Fruit fly (Drosophila melanogaster) whole organism, embryonic: ENCODE results near the gene CG6094.

Experiments
- Ada2b ChIP-seq: fragments of 200-800 bp; sonication (Bioruptor generic); IDR thresholded peaks from 2 replicates; pipeline ENCODE4 v1.3.6; 2022; ENCODE audit warnings: missing biosample characterization, missing genetic modification characterization
- Aef1 ChIP-seq: fragments of 200-800 bp; sonication (Bioruptor generic); IDR thresholded peaks from 3 replicates; pipeline ENCODE4 v1.3.6; 2022; ENCODE audit warnings: missing biosample characterization, missing genetic modification characterization
- CG10147 ChIP-seq: fragments of 200-800 bp; sonication (Bioruptor generic); optimal IDR thresholded peaks from 2 replicates; lab custom pipeline; 2019; ENCODE audit warnings: missing biosample characterization, mild to moderate bottlenecking, missing genetic modification characterization, moderate library complexity
- CG10267 ChIP-seq: fragments of 200-800 bp; sonication (Bioruptor generic); optimal IDR thresholded peaks from 2 replicates; lab custom pipeline; 2018; ENCODE audit warnings: missing biosample characterization, mild to moderate bottlenecking, missing genetic modification characterization, moderate library complexity
- CG10366 ChIP-seq: fragments of 200-800 bp; sonication (Bioruptor generic); IDR thresholded peaks from 2 replicates; pipeline ENCODE4 v1.3.6; 2022; ENCODE audit warnings: missing biosample characterization, missing genetic modification characterization
- CG14710 ChIP-seq: fragments of 200-800 bp; sonication (Bioruptor generic); optimal IDR thresholded peaks from 3 replicates; lab custom pipeline; 2019; ENCODE audit warnings: missing biosample characterization, mild to moderate bottlenecking, missing genetic modification characterization, moderate library complexity
- CG14965 ChIP-seq: fragments of 200-800 bp; sonication (Bioruptor generic); optimal IDR thresholded peaks from 2 replicates; lab custom pipeline; 2016; ENCODE audit warnings: missing biosample characterization, missing genetic modification characterization, borderline replicate concordance
- CG2875 ChIP-seq: fragments of 200-800 bp; sonication (Bioruptor generic); optimal IDR thresholded peaks from 2 replicates; lab custom pipeline; 2017; ENCODE audit warnings: missing biosample characterization, mild to moderate bottlenecking, missing genetic modification characterization, missing genetic modification reagents
- CG30431 ChIP-seq: fragments of 200-800 bp; sonication (Bioruptor generic); optimal IDR thresholded peaks from 2 replicates; lab custom pipeline; 2017; ENCODE audit warnings: missing biosample characterization, missing genetic modification characterization
- CG32772 ChIP-seq: fragments of 200-800 bp; sonication (Bioruptor generic); IDR thresholded peaks from 2 replicates; pipeline ENCODE4 v1.3.6; 2022; ENCODE audit warnings: missing biosample characterization, missing genetic modification characterization
- CG4730 ChIP-seq: fragments of 200-800 bp; sonication (Bioruptor generic); IDR thresholded peaks from 2 replicates; pipeline ENCODE4 v1.3.6; 2022; ENCODE audit warnings: missing biosample characterization, missing genetic modification characterization
- CG4820 ChIP-seq: fragments of 200-800 bp; sonication (Bioruptor generic); optimal IDR thresholded peaks from 3 replicates; lab custom pipeline; 2016; ENCODE audit warnings: missing biosample characterization, missing genetic modification characterization
- CG4854 ChIP-seq: fragments of 200-800 bp; sonication (Bioruptor generic); optimal IDR thresholded peaks from 2 replicates; lab custom pipeline; 2016; ENCODE audit warnings: missing biosample characterization, missing genetic modification characterization, inconsistent platforms
- CG6689 ChIP-seq: fragments of 200-800 bp; sonication (Bioruptor generic); IDR thresholded peaks from 2 replicates; pipeline ENCODE4 v1.3.6; 2022; ENCODE audit warnings: missing biosample characterization, missing genetic modification characterization
- CG6791 ChIP-seq: fragments of 200-800 bp; sonication (Bioruptor generic); IDR thresholded peaks from 3 replicates; pipeline ENCODE4 v1.3.6; 2022; ENCODE audit warnings: missing biosample characterization, missing genetic modification characterization; ENCODE audit not compliant: partially characterized antibody
- CG8281 ChIP-seq: fragments of 200-800 bp; sonication (Bioruptor generic); optimal IDR thresholded peaks from 2 replicates; lab custom pipeline; 2018; ENCODE audit warnings: missing biosample characterization, mild to moderate bottlenecking, missing genetic modification characterization, moderate library complexity
- D ChIP-seq, 2 experiments: fragments of 200-800 bp in 1 of 2; fragments of >200 bp in 1 of 2; sonication (Bioruptor generic) in 1 of 2; optimal IDR thresholded peaks; 2 replicates in 1 of 2; 3 replicates in 1 of 2; lab custom pipeline; 2017; ENCODE audit warnings: mild to moderate bottlenecking in 1 of 2, missing biosample characterization in 1 of 2, missing genetic modification characterization in 1 of 2, missing genetic modification reagents in 1 of 2
- Dbx ChIP-seq: fragments of 200-800 bp; sonication (Bioruptor generic); IDR thresholded peaks from 3 replicates; pipeline ENCODE4 v1.3.6; 2022; ENCODE audit warnings: missing biosample characterization, missing genetic modification characterization
- Deaf1 ChIP-seq: fragments of 200-800 bp; optimal IDR thresholded peaks from 3 replicates; lab custom pipeline; 2019; ENCODE audit warnings: missing biosample characterization, mild to moderate bottlenecking, missing genetic modification characterization, moderate library complexity
- E2f1 ChIP-seq: fragments of 200-800 bp; sonication (Bioruptor generic); IDR thresholded peaks from 2 replicates; pipeline ENCODE4 v1.3.6; 2022; ENCODE audit warnings: missing biosample characterization, missing genetic modification characterization
- ERR ChIP-seq: fragments of 200-800 bp; sonication (Bioruptor generic); optimal IDR thresholded peaks from 2 replicates; lab custom pipeline; 2016; ENCODE audit warnings: missing biosample characterization, missing genetic modification characterization
- Gug ChIP-seq: fragments of 200-800 bp; sonication (Bioruptor generic); IDR thresholded peaks from 4 replicates; pipeline ENCODE4 v1.3.6; 2022; ENCODE audit warnings: missing biosample characterization, missing genetic modification characterization
- Mes4 ChIP-seq: fragments of 200-800 bp; sonication (Bioruptor generic); optimal IDR thresholded peaks from 2 replicates; lab custom pipeline; 2016; ENCODE audit warnings: missing biosample characterization, missing genetic modification characterization
- NfI ChIP-seq: fragments of 200-800 bp; sonication (Bioruptor generic); optimal IDR thresholded peaks from 3 replicates; lab custom pipeline; 2018; ENCODE audit warnings: missing biosample characterization, mild to moderate bottlenecking, missing genetic modification characterization, moderate library complexity
- ap ChIP-seq: fragments of 200-800 bp; sonication (Bioruptor generic); IDR thresholded peaks from 2 replicates; pipeline ENCODE4 v1.3.6; 2022; ENCODE audit warnings: missing biosample characterization, missing genetic modification characterization
- ash1 ChIP-seq: fragments of 200-800 bp; sonication (Bioruptor generic); optimal IDR thresholded peaks from 2 replicates; lab custom pipeline; 2018; ENCODE audit warnings: missing biosample characterization, mild to moderate bottlenecking, missing genetic modification characterization
- bab2 ChIP-seq: fragments of 200-800 bp; sonication (Bioruptor generic); optimal IDR thresholded peaks from 2 replicates; lab custom pipeline; 2016; ENCODE audit warnings: missing biosample characterization, missing genetic modification characterization
- bcd ChIP-seq: fragments of 200-800 bp; sonication (Bioruptor generic); optimal IDR thresholded peaks from 2 replicates; lab custom pipeline; 2017; ENCODE audit warnings: missing biosample characterization, mild to moderate bottlenecking, missing genetic modification characterization
- disco-r ChIP-seq: fragments of 200-800 bp; sonication (Bioruptor generic); optimal IDR thresholded peaks from 2 replicates; lab custom pipeline; 2016; ENCODE audit warnings: missing biosample characterization, missing genetic modification characterization
- dpn ChIP-seq, 2 experiments: fragments of 200-800 bp; sonication (Bioruptor generic); optimal IDR thresholded peaks; 3 replicates each; lab custom pipeline; 2016; ENCODE audit warnings: missing biosample characterization in 2 of 2, missing genetic modification characterization in 2 of 2
- dysf ChIP-seq: fragments of 200-800 bp; sonication (Bioruptor generic); IDR thresholded peaks from 3 replicates; pipeline ENCODE4 v1.3.6; 2022; ENCODE audit warnings: missing biosample characterization, missing genetic modification characterization
- emc ChIP-seq: fragments of 200-800 bp; sonication (Bioruptor generic); optimal IDR thresholded peaks from 2 replicates; lab custom pipeline; 2016; ENCODE audit warnings: missing biosample characterization, missing genetic modification characterization
- esg ChIP-seq: fragments of 200-800 bp; sonication (Bioruptor generic); conservative IDR thresholded peaks from 2 replicates; pipeline ENCODE4 v1.3.6; 2022; ENCODE audit warnings: missing biosample characterization, missing genetic modification characterization
- exex ChIP-seq: fragments of 200-800 bp; sonication (Bioruptor generic); optimal IDR thresholded peaks from 4 replicates; lab custom pipeline; 2018; ENCODE audit warnings: missing biosample characterization, mild to moderate bottlenecking, missing genetic modification characterization, moderate library complexity
- gce ChIP-seq: fragments of 200-800 bp; sonication (Bioruptor generic); IDR thresholded peaks from 3 replicates; pipeline ENCODE4 v1.3.6; 2022; ENCODE audit warnings: missing biosample characterization, missing genetic modification characterization
- gcm2 ChIP-seq: fragments of 200-800 bp; sonication (Bioruptor generic); optimal IDR thresholded peaks from 2 replicates; lab custom pipeline; 2016; ENCODE audit warnings: missing biosample characterization, missing genetic modification characterization
- klu ChIP-seq: fragments of 200-800 bp; sonication (Bioruptor generic); IDR thresholded peaks from 2 replicates; pipeline ENCODE4 v1.3.6; 2022; ENCODE audit warnings: missing biosample characterization, missing genetic modification characterization
- mld ChIP-seq: fragments of 200-800 bp; sonication (Bioruptor generic); IDR thresholded peaks from 3 replicates; pipeline ENCODE4 v1.3.6; 2022; ENCODE audit warnings: missing biosample characterization, missing genetic modification characterization; ENCODE audit not compliant: partially characterized antibody
- pzg ChIP-seq: fragments of 200-800 bp; sonication (Bioruptor generic); optimal IDR thresholded peaks from 3 replicates; lab custom pipeline; 2018; ENCODE audit warnings: missing biosample characterization, mild to moderate bottlenecking, missing genetic modification characterization, moderate library complexity
- repo ChIP-seq: fragments of 200-800 bp; sonication (Bioruptor generic); optimal IDR thresholded peaks from 2 replicates; lab custom pipeline; 2016; ENCODE audit warnings: missing biosample characterization, missing genetic modification characterization
- row ChIP-seq: fragments of 200-800 bp; sonication (Bioruptor generic); IDR thresholded peaks from 3 replicates; pipeline ENCODE4 v1.3.6; 2022; ENCODE audit warnings: missing biosample characterization, missing genetic modification characterization
- sens ChIP-seq: fragments of 200-800 bp; sonication (Bioruptor generic); peaks from one replicate; lab custom pipeline; 2016; ENCODE audit warnings: missing biosample characterization, missing genetic modification characterization
- sim ChIP-seq: fragments of 200-800 bp; sonication (Bioruptor generic); IDR thresholded peaks from 2 replicates; pipeline ENCODE4 v1.3.6; 2022; ENCODE audit warnings: missing biosample characterization, missing genetic modification characterization
- slou ChIP-seq: fragments of 200-800 bp; sonication (Bioruptor generic); optimal IDR thresholded peaks from 3 replicates; lab custom pipeline; 2016; ENCODE audit warnings: missing biosample characterization, missing genetic modification characterization
- slp2 ChIP-seq: fragments of 200-800 bp; sonication (Bioruptor generic); optimal IDR thresholded peaks from 2 replicates; lab custom pipeline; 2016; ENCODE audit warnings: missing biosample characterization, missing genetic modification characterization
- sna ChIP-seq: fragments of 200-800 bp; sonication (Bioruptor generic); IDR thresholded peaks from 2 replicates; pipeline ENCODE4 v1.3.6; 2022; ENCODE audit warnings: missing biosample characterization, missing genetic modification characterization; ENCODE audit not compliant: partially characterized antibody
- ssp ChIP-seq: fragments of 200-800 bp; sonication (Bioruptor generic); IDR thresholded peaks from 2 replicates; pipeline ENCODE4 v1.3.6; 2022; ENCODE audit warnings: missing biosample characterization, missing genetic modification characterization
- trem ChIP-seq: fragments of 200-800 bp; optimal IDR thresholded peaks from 3 replicates; lab custom pipeline; 2019; ENCODE audit warnings: missing biosample characterization, mild to moderate bottlenecking, missing genetic modification characterization, moderate library complexity
- zen2 ChIP-seq: fragments of 200-800 bp; sonication (Bioruptor generic); IDR thresholded peaks from 3 replicates; pipeline ENCODE4 v1.3.6; 2022; ENCODE audit warnings: missing biosample characterization, missing genetic modification characterization; ENCODE audit not compliant: partially characterized antibody

The CG6094 gene

DNA sequence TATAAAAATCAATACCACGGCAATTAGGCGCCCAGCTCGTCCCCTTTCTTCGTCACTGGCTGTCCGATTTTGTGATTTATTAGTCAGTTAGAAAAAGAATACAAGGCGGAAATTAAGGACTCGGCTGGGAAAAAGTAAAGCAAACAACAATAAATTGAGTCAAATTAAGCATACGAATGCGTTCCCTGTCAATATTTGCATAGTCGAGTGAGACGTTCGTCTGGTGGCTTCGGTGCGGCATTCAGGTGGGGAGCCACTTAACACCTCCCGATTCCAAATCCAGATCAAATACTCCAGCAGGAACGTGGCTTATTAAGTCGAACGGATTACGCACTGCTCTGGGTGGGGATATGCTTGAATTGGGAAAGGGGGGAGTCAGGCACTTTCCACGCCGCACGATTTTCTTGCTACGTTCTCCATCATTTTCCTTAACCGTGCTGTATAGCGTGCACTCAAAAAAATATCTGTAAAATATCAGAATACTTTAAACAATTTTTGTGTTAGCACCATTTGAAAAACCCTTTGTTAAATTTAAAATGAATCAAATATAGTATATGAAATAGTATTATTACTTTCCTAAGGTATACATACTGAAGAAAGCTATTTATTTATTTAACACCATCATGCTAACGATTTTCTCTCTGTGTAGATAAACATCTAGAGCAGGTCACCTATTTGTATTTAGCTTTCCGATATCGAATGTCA lies 36.3 kb downstream of the CG6094 start (continued):
- TF ChIP-seq D (optimal IDR thresholded peaks at IDR 0.05; lab: Kevin White, UChicago) (no peak), D (GFP tag; optimal IDR thresholded peaks at IDR 0.05; lab: Kevin White, UChicago) (peak; percentile 33), sna (GFP tag; lab: Robert Waterston, UW) (no peak), CG14965 (GFP tag; lab: Kevin White, UChicago) (no peak), Ada2b (GFP tag; lab: Robert Waterston, UW) (no peak), sim (no peak), CG32772 (GFP tag; lab: Robert Waterston, UW) (peak; percentile 37; the same call in 1 of the 2 replicates), Dbx (no peak), dysf (peak; percentile 14; the same call in 1 of the 3 replicates), dpn (GFP tag; optimal IDR thresholded peaks at IDR 0.05; lab: Kevin White, UChicago) (peak in 1 of 2 experiments; percentile 47), CG4730 (GFP tag; lab: Robert Waterston, UW) (0 out of 2 replicates have a peak, but pooled peaks have one; percentile 25), slou (GFP tag; lab: Kevin White, UChicago) (no peak), E2f1 (GFP tag; lab: Robert Waterston, UW) (no peak), Aef1 (GFP tag; lab: Robert Waterston, UW) (no peak), Deaf1 (tag; lab: Kevin White, UChicago) (no peak), CG2875 (peak; percentile 14), repo (GFP tag; lab: Kevin White, UChicago) (no peak), slp2 (GFP tag; lab: Kevin White, UChicago) (no peak), CG10267 (peak; percentile 63), gcm2 (GFP tag; lab: Kevin White, UChicago) (no peak), CG10366 (GFP tag; lab: Robert Waterston, UW) (peak; percentile 20; the same call in 1 of the 2 replicates), exex (tag; lab: Kevin White, UChicago) (no peak), CG10147 (GFP tag; lab: Kevin White, UChicago) (no peak), Mes4 (no peak), disco-r (GFP tag; lab: Kevin White, UChicago) (no peak), mld (no peak), ap (GFP tag; lab: Robert Waterston, UW) (peak; percentile 38), pzg (GFP tag; lab: Kevin White, UChicago) (no peak), klu (GFP tag; lab: Robert Waterston, UW) (no peak), zen2 (no peak), ash1 (GFP tag; lab: Kevin White, UChicago) (no peak), emc (GFP tag; lab: Kevin White, UChicago) (no peak), esg (peak; percentile 32; the same call in 1 of the 2 replicates), NfI (GFP tag; lab: Kevin White, UChicago) (no peak), CG30431 (GFP tag; lab: Kevin White, UChicago) (no peak), row (GFP tag; lab: Robert Waterston, UW) (no peak; the same call in 1 of the 3 replicates), ssp (GFP tag; lab: Robert Waterston, UW) (peak; percentile 17; the same call in 1 of the 2 replicates), CG8281 (tag; lab: Kevin White, UChicago) (no peak), CG6689 (GFP tag; lab: Robert Waterston, UW) (peak; percentile 70), CG14710 (tag; lab: Kevin White, UChicago) (peak; percentile 77), CG6791 (GFP tag; lab: Robert Waterston, UW) (no peak), trem (tag; lab: Kevin White, UChicago) (peak; percentile 72), Gug (GFP tag; lab: Robert Waterston, UW) (no peak), gce (GFP tag; lab: Robert Waterston, UW) (0 out of 3 replicates have a peak, but pooled peaks have one; percentile 29), ERR (GFP tag; lab: Kevin White, UChicago) (no peak), CG4820 (peak; percentile 41), sens (GFP tag; lab: Kevin White, UChicago) (peak; percentile 74), bab2 (GFP tag; lab: Kevin White, UChicago) (no peak), CG4854 (no peak), bcd (GFP tag; lab: Kevin White, UChicago) (peak; percentile 33)
